Worm (Caenorhabditis elegans) whole organism, L4/young adult: ENCODE results near the gene ceh-90.

Source experiments
- dao-5 ChIP-seq: sonication (generic microtip); optimal IDR thresholded peaks from 2 replicates; lab custom pipeline; 2016; ENCODE audit warnings: missing genotype, missing genetic modification characterization, moderate library complexity, missing compliant biosample characterization
- him-1 ChIP-seq: sonication (generic microtip); optimal IDR thresholded peaks from 2 replicates; lab custom pipeline; 2016; ENCODE audit warnings: missing genotype, missing genetic modification reagents, missing genetic modification characterization, missing compliant biosample characterization

ce11 chrX:14175740-14176139 is 18.9 kb upstream of the ceh-90 start, which contains the start of gene C37E2.2:
- no peak for TF ChIP-seq him-1 (tag; lab: Kevin White, UChicago)
- TF ChIP-seq dao-5 (tag; lab: Kevin White, UChicago) = no peak
